Worm (Caenorhabditis elegans) whole organism, young adult: ENCODE measurements around the gene T23F11.6.

Experiments used
- F39B2.1 ChIP-seq: fragments of 200-800 bp; sonication (Bioruptor generic); IDR thresholded peaks from 2 replicates; pipeline ENCODE4 v1.3.6; 2022; ENCODE audit warnings: missing genetic modification reagents, missing genetic modification characterization, missing compliant biosample characterization
- T26A5.8 ChIP-seq: sonication (generic microtip); optimal IDR thresholded peaks from 2 replicates; lab custom pipeline; 2016; ENCODE audit warnings: missing genetic modification characterization, missing compliant biosample characterization
- bed-1 ChIP-seq: fragments of 200-800 bp; sonication (Bioruptor generic); IDR thresholded peaks from 2 replicates; pipeline ENCODE4 v1.3.6; 2022; ENCODE audit warnings: missing genetic modification reagents, missing genetic modification characterization, missing compliant biosample characterization
- hmg-20 ChIP-seq: fragments of 200-800 bp; sonication (Bioruptor generic); IDR thresholded peaks from 2 replicates; pipeline ENCODE4 v1.3.6; 2022; ENCODE audit warnings: missing genetic modification reagents, missing genetic modification characterization, missing compliant biosample characterization
- lin-35 ChIP-seq, 3 experiments: fragments of 150-350 bp in 2 of 3; sonication (generic microtip) in 1 of 3; optimal IDR thresholded peaks; 2 replicates each; lab custom pipeline; 2014 to 2018; ENCODE audit warnings: missing biosample characterization in 3 of 3, missing genetic modification characterization in 3 of 3, missing genetic modification reagents in 3 of 3
- madf-3 ChIP-seq: fragments of 200-800 bp; sonication (Bioruptor generic); IDR thresholded peaks from 2 replicates; pipeline ENCODE4 v1.3.6; 2022; ENCODE audit warnings: missing genetic modification reagents, missing genetic modification characterization, missing compliant biosample characterization
- nhr-120 ChIP-seq: fragments of 200-800 bp; sonication (Bioruptor generic); IDR thresholded peaks from 2 replicates; pipeline ENCODE4 v1.3.6; 2022; ENCODE audit warnings: missing genetic modification characterization, missing compliant biosample characterization
- nhr-27 ChIP-seq: fragments of 200-800 bp; sonication (Bioruptor generic); optimal IDR thresholded peaks from 2 replicates; lab custom pipeline; 2018; ENCODE audit warnings: mild to moderate bottlenecking, missing genetic modification characterization, moderate library complexity, missing compliant biosample characterization
- sea-2 ChIP-seq: fragments of 200-800 bp; sonication (Bioruptor generic); IDR thresholded peaks from 2 replicates; pipeline ENCODE4 v1.3.6; 2022; ENCODE audit warnings: missing genetic modification characterization, missing compliant biosample characterization
- snpc-4 ChIP-seq, 5 experiments: fragments of 150-350 bp in 1 of 5; sonication (generic microtip) in 4 of 5; optimal IDR thresholded peaks; 2 replicates each; lab custom pipeline; 2014 to 2018; ENCODE audit warnings: missing genetic modification characterization in 5 of 5, missing biosample characterization in 3 of 5, antibody characterized with exemption in 2 of 5, mild to moderate bottlenecking in 2 of 5, missing compliant biosample characterization in 2 of 5, missing genotype in 2 of 5, moderate library complexity in 2 of 5, missing genetic modification reagents in 1 of 5
- tlf-1 ChIP-seq: fragments of 200-800 bp; sonication (Bioruptor generic); optimal IDR thresholded peaks from 2 replicates; lab custom pipeline; 2018; ENCODE audit warnings: mild to moderate bottlenecking, missing genetic modification characterization, missing compliant biosample characterization
- unc-62 ChIP-seq: fragments of 150-350 bp; optimal IDR thresholded peaks from 2 replicates; lab custom pipeline; 2014; ENCODE audit warnings: missing biosample characterization, missing genetic modification reagents, missing genetic modification characterization
- ztf-28 ChIP-seq: fragments of 200-800 bp; sonication (Bioruptor generic); IDR thresholded peaks from 2 replicates; pipeline ENCODE4 v1.3.6; 2022; ENCODE audit warnings: missing genetic modification reagents, missing genetic modification characterization, missing compliant biosample characterization

- TF ChIP-seq unc-62 (GFP tag; lab: Kevin White, UChicago) = peak; percentile 73
- no peak for TF ChIP-seq nhr-27
- TF ChIP-seq F39B2.1 (GFP tag; lab: Robert Waterston, UW) = no peak
- TF ChIP-seq madf-3 (GFP tag; lab: Robert Waterston, UW) = no peak
- TF ChIP-seq ztf-28 = no peak
- TF ChIP-seq snpc-4 (GFP tag; optimal IDR thresholded peaks at IDR 0.05; lab: Kevin White, UChicago) = no peak
- TF ChIP-seq snpc-4 (tag; optimal IDR thresholded peaks at IDR 0.05; lab: Kevin White, UChicago) = no peak
- TF ChIP-seq tlf-1 (GFP tag; lab: Kevin White, UChicago) = no peak
- TF ChIP-seq sea-2 (GFP tag; lab: Robert Waterston, UW) = no peak
- TF ChIP-seq lin-35 (GFP tag; optimal IDR thresholded peaks at IDR 0.05; lab: Kevin White, UChicago) = no peak
- no peak for TF ChIP-seq bed-1 (GFP tag; lab: Robert Waterston, UW)
- no peak for TF ChIP-seq T26A5.8 (tag; lab: Kevin White, UChicago)
- no peak for TF ChIP-seq hmg-20 (GFP tag; lab: Robert Waterston, UW)
- no peak for TF ChIP-seq nhr-120 (GFP tag; lab: Robert Waterston, UW)
Measured at ce11 chrIII:4647878-4648277, at the start of gene T23F11.6.
